Worm (Caenorhabditis elegans) whole organism, L1 larva: ENCODE measurements around the gene Y116A8C.25.

ENCODE experiments used
- F16B12.6 ChIP-seq: fragments of 150-350 bp; optimal IDR thresholded peaks from 2 replicates; lab custom pipeline; 2014; ENCODE audit warnings: missing biosample characterization, missing genetic modification characterization
- jun-1 ChIP-seq: fragments of 150-350 bp; optimal IDR thresholded peaks from 2 replicates; lab custom pipeline; 2014; ENCODE audit warnings: missing biosample characterization, missing genetic modification reagents, missing genetic modification characterization
- mab-9 ChIP-seq: fragments of 200-800 bp; sonication (Bioruptor generic); IDR thresholded peaks from 2 replicates; pipeline ENCODE4 v1.3.6; 2022; ENCODE audit warnings: missing genetic modification reagents, missing genetic modification characterization, missing compliant biosample characterization
- mep-1 ChIP-seq: fragments of 150-350 bp; optimal IDR thresholded peaks from 2 replicates; lab custom pipeline; 2014; ENCODE audit warnings: missing biosample characterization, missing genetic modification characterization
- rnt-1 ChIP-seq: sonication (generic microtip); optimal IDR thresholded peaks from 2 replicates; lab custom pipeline; 2016; ENCODE audit warnings: mild to moderate bottlenecking, missing genetic modification characterization, moderate library complexity, missing compliant biosample characterization

ce11 chrIV:17087384-17088099, 9.0 kb upstream of the Y116A8C.25 start, which contains the start of the genes snx-13 and snr-1:
- no peak for TF ChIP-seq F16B12.6 (tag; lab: Kevin White, UChicago)
- TF ChIP-seq jun-1 = peak; percentile 50
- TF ChIP-seq mep-1 = peak; percentile 80
- TF ChIP-seq rnt-1 (tag; lab: Kevin White, UChicago) = peak; percentile 89
- TF ChIP-seq mab-9 (GFP tag; lab: Robert Waterston, UW) = no peak; the same call in 1 of the 2 replicates
